Worm (Caenorhabditis elegans) whole organism, L1 larva: Measurements from ENCODE around the gene pde-12.

Experiments
- Y116A8C.19 ChIP-seq: sonication (generic microtip); optimal IDR thresholded peaks from 2 replicates; lab custom pipeline; 2016; ENCODE audit warnings: missing compliant biosample characterization, missing genetic modification characterization, borderline replicate concordance
- alr-1 ChIP-seq: fragments of 200-800 bp; sonication (Bioruptor generic); optimal IDR thresholded peaks from 2 replicates; lab custom pipeline; 2018; ENCODE audit warnings: borderline replicate concordance, mild to moderate bottlenecking, missing genetic modification characterization, missing compliant biosample characterization
- aly-2 ChIP-seq: fragments of 150-350 bp; optimal IDR thresholded peaks from 2 replicates; lab custom pipeline; 2014; ENCODE audit warnings: missing biosample characterization, missing genetic modification characterization
- ama-1 ChIP-seq: fragments of 150-350 bp; optimal IDR thresholded peaks from 2 replicates; lab custom pipeline; 2014
- ceh-82 ChIP-seq, 3 experiments: fragments of 150-350 bp in 1 of 3; sonication (generic microtip) in 2 of 3; optimal IDR thresholded peaks; 2 replicates each; lab custom pipeline; 2014 to 2017; ENCODE audit warnings: missing biosample characterization in 3 of 3, missing genetic modification characterization in 3 of 3
- dpl-1 ChIP-seq, 3 experiments: fragments of 150-350 bp in 2 of 3; sonication (generic microtip) in 1 of 3; optimal IDR thresholded peaks; 2 replicates each; lab custom pipeline; 2014 to 2017; ENCODE audit warnings: missing biosample characterization in 3 of 3, missing genetic modification characterization in 3 of 3, missing genetic modification reagents in 3 of 3
- dsc-1 ChIP-seq: sonication (generic microtip); optimal IDR thresholded peaks from 2 replicates; lab custom pipeline; 2016; ENCODE audit warnings: mild to moderate bottlenecking, missing genetic modification characterization, missing compliant biosample characterization
- efl-1 ChIP-seq, 4 experiments: fragments of 150-350 bp; optimal IDR thresholded peaks in 3 of 4; peaks in 1 of 4; 1 replicate in 1 of 4; 2 replicates in 3 of 4; lab custom pipeline; 2014; ENCODE audit warnings: missing biosample characterization in 2 of 4, missing genetic modification characterization in 2 of 4, missing genetic modification reagents in 2 of 4
- elt-3 ChIP-seq, 6 experiments: fragments of 150-350 bp in 1 of 6; sonication (generic microtip); optimal IDR thresholded peaks; 2 replicates each; lab custom pipeline; 2017 to 2018; ENCODE audit warnings: missing biosample characterization in 6 of 6, missing genetic modification characterization in 6 of 6, inconsistent platforms in 1 of 6
- ets-5 ChIP-seq: fragments of 200-800 bp; sonication (Bioruptor generic); IDR thresholded peaks from 2 replicates; pipeline ENCODE4 v1.3.6; 2022; ENCODE audit warnings: missing genetic modification characterization, missing compliant biosample characterization
- fkh-10 ChIP-seq: sonication (generic microtip); optimal IDR thresholded peaks from 2 replicates; lab custom pipeline; 2017; ENCODE audit warnings: missing biosample characterization, missing genetic modification reagents, missing genetic modification characterization
- fkh-4 ChIP-seq: sonication (generic microtip); optimal IDR thresholded peaks from 2 replicates; lab custom pipeline; 2016; ENCODE audit warnings: missing compliant biosample characterization, missing genetic modification characterization, borderline replicate concordance
- fkh-8 ChIP-seq: sonication (generic microtip); optimal IDR thresholded peaks from 2 replicates; lab custom pipeline; 2016; ENCODE audit warnings: mild to moderate bottlenecking, missing genetic modification characterization, missing compliant biosample characterization
- jun-1 ChIP-seq: fragments of 150-350 bp; optimal IDR thresholded peaks from 2 replicates; lab custom pipeline; 2014; ENCODE audit warnings: missing biosample characterization, missing genetic modification reagents, missing genetic modification characterization
- lin-13 ChIP-seq: fragments of 150-350 bp; optimal IDR thresholded peaks from 2 replicates; lab custom pipeline; 2014; ENCODE audit warnings: missing biosample characterization, missing genetic modification reagents, missing genetic modification characterization
- lin-14 ChIP-seq: fragments of 200-800 bp; sonication (Bioruptor generic); optimal IDR thresholded peaks from 2 replicates; lab custom pipeline; 2018; ENCODE audit warnings: mild to moderate bottlenecking, missing genetic modification characterization, moderate library complexity, missing compliant biosample characterization
- lin-35 ChIP-seq, 2 experiments: fragments of 150-350 bp; optimal IDR thresholded peaks; 2 replicates each; lab custom pipeline; 2014; ENCODE audit warnings: missing biosample characterization in 2 of 2, missing genetic modification characterization in 2 of 2, missing genetic modification reagents in 2 of 2
- lin-39 ChIP-seq: fragments of 150-350 bp; optimal IDR thresholded peaks from 2 replicates; lab custom pipeline; 2014; ENCODE audit warnings: missing biosample characterization, missing genetic modification reagents, missing genetic modification characterization
- lsy-2 ChIP-seq, 2 experiments: fragments of 150-350 bp; optimal IDR thresholded peaks; 2 replicates each; lab custom pipeline; 2014; ENCODE audit warnings: missing biosample characterization in 2 of 2, missing genetic modification characterization in 2 of 2
- mdl-1 ChIP-seq, 2 experiments: fragments of 150-350 bp; optimal IDR thresholded peaks; 2 replicates each; lab custom pipeline; 2014 to 2017; ENCODE audit warnings: missing biosample characterization in 2 of 2, missing genetic modification characterization in 2 of 2, inconsistent platforms in 1 of 2
- mep-1 ChIP-seq: fragments of 150-350 bp; optimal IDR thresholded peaks from 2 replicates; lab custom pipeline; 2014; ENCODE audit warnings: missing biosample characterization, missing genetic modification characterization
- nhr-19 ChIP-seq: fragments of 200-800 bp; sonication (Bioruptor generic); conservative IDR thresholded peaks from 2 replicates; pipeline ENCODE4 v1.3.6; 2022; ENCODE audit warnings: missing genetic modification characterization, missing compliant biosample characterization
- nhr-20 ChIP-seq: sonication (generic microtip); optimal IDR thresholded peaks from 2 replicates; lab custom pipeline; 2016; ENCODE audit warnings: mild to moderate bottlenecking, missing genetic modification characterization, missing compliant biosample characterization
- nhr-47 ChIP-seq: sonication (generic microtip); optimal IDR thresholded peaks from 2 replicates; lab custom pipeline; 2016; ENCODE audit warnings: mild to moderate bottlenecking, missing genetic modification characterization, moderate library complexity, missing compliant biosample characterization
- nhr-71 ChIP-seq: sonication (generic microtip); optimal IDR thresholded peaks from 2 replicates; lab custom pipeline; 2016; ENCODE audit warnings: mild to moderate bottlenecking, missing genetic modification characterization, moderate library complexity, missing compliant biosample characterization
- nhr-77 ChIP-seq: fragments of 150-350 bp; optimal IDR thresholded peaks from 2 replicates; lab custom pipeline; 2014; ENCODE audit warnings: missing biosample characterization, missing genetic modification characterization
- nhr-84 ChIP-seq: sonication (generic microtip); optimal IDR thresholded peaks from 2 replicates; lab custom pipeline; 2017; ENCODE audit warnings: missing biosample characterization, missing genetic modification characterization
- nhr-90 ChIP-seq: sonication (generic microtip); optimal IDR thresholded peaks from 2 replicates; lab custom pipeline; 2016; ENCODE audit warnings: mild to moderate bottlenecking, missing genetic modification characterization, missing compliant biosample characterization; ENCODE audit not compliant: poor library complexity
- pag-3 ChIP-seq: sonication (generic microtip); optimal IDR thresholded peaks from 2 replicates; lab custom pipeline; 2017; ENCODE audit warnings: missing genetic modification characterization, mild to moderate bottlenecking, missing compliant biosample characterization, antibody characterized with exemption, borderline replicate concordance; ENCODE audit not compliant: insufficient read depth
- pqm-1 ChIP-seq: sonication (generic microtip); optimal IDR thresholded peaks from 3 replicates; lab custom pipeline; 2017; ENCODE audit warnings: missing biosample characterization, missing genetic modification characterization
- rnt-1 ChIP-seq: sonication (generic microtip); optimal IDR thresholded peaks from 2 replicates; lab custom pipeline; 2016; ENCODE audit warnings: mild to moderate bottlenecking, missing genetic modification characterization, moderate library complexity, missing compliant biosample characterization
- snu-23 ChIP-seq: sonication (generic microtip); optimal IDR thresholded peaks from 2 replicates; lab custom pipeline; 2016; ENCODE audit warnings: missing genetic modification characterization, missing compliant biosample characterization
- sox-4 ChIP-seq: sonication (generic microtip); optimal IDR thresholded peaks from 2 replicates; lab custom pipeline; 2016; ENCODE audit warnings: missing genetic modification characterization, missing compliant biosample characterization
- sup-37 ChIP-seq: fragments of 200-800 bp; sonication (Bioruptor generic); optimal IDR thresholded peaks from 2 replicates; lab custom pipeline; 2018; ENCODE audit warnings: mild to moderate bottlenecking, missing genetic modification characterization, missing compliant biosample characterization
- swsn-7 ChIP-seq: sonication (generic microtip); optimal IDR thresholded peaks from 2 replicates; lab custom pipeline; 2016; ENCODE audit warnings: missing genetic modification characterization, missing compliant biosample characterization
- tbx-2 ChIP-seq: sonication (generic microtip); optimal IDR thresholded peaks from 2 replicates; lab custom pipeline; 2016; ENCODE audit warnings: missing genetic modification characterization, missing compliant biosample characterization
- unc-130 ChIP-seq: fragments of 150-350 bp; optimal IDR thresholded peaks from 2 replicates; lab custom pipeline; 2017; ENCODE audit warnings: missing biosample characterization, missing genetic modification characterization, inconsistent platforms
- unc-62 ChIP-seq: fragments of 150-350 bp; optimal IDR thresholded peaks from 2 replicates; lab custom pipeline; 2014; ENCODE audit warnings: missing biosample characterization, missing genetic modification reagents, missing genetic modification characterization
- unc-98 ChIP-seq: fragments of 200-800 bp; sonication (Bioruptor generic); IDR thresholded peaks from 2 replicates; pipeline ENCODE4 v1.3.6; 2022; ENCODE audit warnings: missing genetic modification characterization, missing compliant biosample characterization
- vab-15 ChIP-seq: sonication (generic microtip); optimal IDR thresholded peaks from 2 replicates; lab custom pipeline; 2017; ENCODE audit warnings: missing genotype, mild to moderate bottlenecking, missing genetic modification characterization, missing compliant biosample characterization
- zag-1 ChIP-seq: fragments of 150-350 bp; optimal IDR thresholded peaks from 2 replicates; lab custom pipeline; 2014; ENCODE audit warnings: missing biosample characterization, missing genetic modification characterization
- zip-4 ChIP-seq: fragments of 200-800 bp; sonication (Bioruptor generic); optimal IDR thresholded peaks from 2 replicates; lab custom pipeline; 2018; ENCODE audit warnings: mild to moderate bottlenecking, missing genetic modification characterization, moderate library complexity, missing compliant biosample characterization
- ztf-11 ChIP-seq, 2 experiments: sonication (generic microtip); optimal IDR thresholded peaks; 2 replicates each; lab custom pipeline; 2016 to 2017; ENCODE audit warnings: missing genetic modification characterization in 2 of 2, missing biosample characterization in 1 of 2, missing compliant biosample characterization in 1 of 2
- ztf-4 ChIP-seq: fragments of 150-350 bp; optimal IDR thresholded peaks from 2 replicates; lab custom pipeline; 2014; ENCODE audit warnings: missing biosample characterization, missing genetic modification characterization

Gene pde-12

ce11 chrIII:10816800-10817418 is 27.9 kb downstream of the pde-12 start, which contains the start of gene sca-1:
Gene sca-1, minus strand, starts transcription at chrIII:10816850.
- peak; percentile 48 for TF ChIP-seq snu-23 (GFP tag; lab: Kevin White, UChicago)
- peak; percentile 81 for TF ChIP-seq nhr-71 (tag; lab: Kevin White, UChicago)
- peak; percentile 75 for TF ChIP-seq lin-14 (GFP tag; lab: Kevin White, UChicago)
- TF ChIP-seq lsy-2 (tag; optimal IDR thresholded peaks at IDR 0.05; lab: Kevin White, UChicago), result peak; percentile 17 to 42
- TF ChIP-seq rnt-1 (tag; lab: Kevin White, UChicago), result peak; percentile 63
- peak; percentile 44 for TF ChIP-seq nhr-19 (GFP tag; lab: Robert Waterston, UW)
- no peak for TF ChIP-seq sup-37 (GFP tag; lab: Kevin White, UChicago)
- TF ChIP-seq vab-15 (tag; lab: Kevin White, UChicago), result no peak
- peak; percentile 6 for TF ChIP-seq lin-39 (tag; lab: Kevin White, UChicago)
- peak; percentile 53 for TF ChIP-seq ztf-4
- TF ChIP-seq mdl-1 (tag; optimal IDR thresholded peaks at IDR 0.05; lab: Kevin White, UChicago), result peak in 1 of 2 experiments; percentile 21
- TF ChIP-seq dsc-1 (tag; lab: Kevin White, UChicago), result peak; percentile 70
- TF ChIP-seq ets-5 (GFP tag; lab: Robert Waterston, UW), result no peak
- TF ChIP-seq unc-98 (GFP tag; lab: Robert Waterston, UW), result 0 out of 2 replicates have a peak, but pooled peaks have one; percentile 37
- TF ChIP-seq nhr-47 (tag; lab: Kevin White, UChicago), result peak; percentile 23
- no peak for TF ChIP-seq jun-1 (tag; lab: Kevin White, UChicago)
- TF ChIP-seq fkh-8 (tag; lab: Kevin White, UChicago), result no peak
- peak; percentile 52 for TF ChIP-seq nhr-20 (tag; lab: Kevin White, UChicago)
- TF ChIP-seq fkh-4 (tag; lab: Kevin White, UChicago), result peak; percentile 21
- peak in 1 of 2 experiments; percentile 3 for TF ChIP-seq ztf-11 (tag; optimal IDR thresholded peaks at IDR 0.05; lab: Kevin White, UChicago)
- peak; percentile 21 for TF ChIP-seq swsn-7 (tag; lab: Kevin White, UChicago)
- TF ChIP-seq lin-35 (GFP tag; optimal IDR thresholded peaks at IDR 0.05; lab: Kevin White, UChicago), result peak in 1 of 2 experiments; percentile 7
- peak; percentile 86 for TF ChIP-seq pag-3
- no peak for TF ChIP-seq aly-2 (tag; lab: Kevin White, UChicago)
- TF ChIP-seq zag-1, result no peak
- TF ChIP-seq tbx-2, result peak; percentile 17
- no peak for TF ChIP-seq unc-62
- no peak for TF ChIP-seq efl-1 (optimal IDR thresholded peaks at IDR 0.05; lab: Kevin White, UChicago)
- peak in 1 of 2 experiments; percentile 90 for TF ChIP-seq efl-1 (GFP tag; optimal IDR thresholded peaks at IDR 0.05 in 1 of 2; lab: Kevin White, UChicago)
- TF ChIP-seq, all 84 proteins: peak for 20

ce11 chrIII:10816045-10816444 is 28.8 kb downstream of the pde-12 start:
- TF ChIP-seq zip-4 (GFP tag; lab: Kevin White, UChicago) (no peak), sox-4 (no peak), ztf-4 (peak; percentile 46), Y116A8C.19 (tag; lab: Kevin White, UChicago) (no peak), alr-1 (tag; lab: Kevin White, UChicago) (no peak), efl-1 (optimal IDR thresholded peaks at IDR 0.05; lab: Kevin White, UChicago) (peak; percentile 13 to 21), efl-1 (GFP tag; optimal IDR thresholded peaks at IDR 0.05 in 1 of 2; lab: Kevin White, UChicago) (peak; percentile 6 to 37), nhr-20 (tag; lab: Kevin White, UChicago) (peak; percentile 48), tbx-2 (peak; percentile 24), sup-37 (GFP tag; lab: Kevin White, UChicago) (no peak), rnt-1 (tag; lab: Kevin White, UChicago) (peak; percentile 60), nhr-90 (no peak), lin-35 (GFP tag; optimal IDR thresholded peaks at IDR 0.05; lab: Kevin White, UChicago) (peak in 1 of 2 experiments; percentile 29), lin-39 (tag; lab: Kevin White, UChicago) (peak; percentile 7), nhr-77 (tag; lab: Kevin White, UChicago) (no peak), pag-3 (peak; percentile 90), unc-98 (GFP tag; lab: Robert Waterston, UW) (peak; percentile 19; the same call in 1 of the 2 replicates), ceh-82 (tag; optimal IDR thresholded peaks at IDR 0.05; lab: Kevin White, UChicago) (peak in 1 of 3 experiments; percentile 0), dpl-1 (GFP tag; optimal IDR thresholded peaks at IDR 0.05; lab: Kevin White, UChicago) (peak in 1 of 3 experiments; percentile 8), pqm-1 (tag; lab: Kevin White, UChicago) (no peak), lin-13 (peak; percentile 30), mep-1 (tag; lab: Kevin White, UChicago) (peak; percentile 33), aly-2 (tag; lab: Kevin White, UChicago) (peak; percentile 40), lin-14 (GFP tag; lab: Kevin White, UChicago) (peak; percentile 87), ama-1 (lab: Kevin White, UChicago) (no peak), unc-130 (peak; percentile 53), snu-23 (GFP tag; lab: Kevin White, UChicago) (peak; percentile 68), nhr-84 (no peak), elt-3 (tag; optimal IDR thresholded peaks at IDR 0.05; lab: Kevin White, UChicago) (no peak), fkh-10 (no peak), lsy-2 (tag; optimal IDR thresholded peaks at IDR 0.05; lab: Kevin White, UChicago) (peak; percentile 48 to 64), swsn-7 (tag; lab: Kevin White, UChicago) (peak; percentile 31), nhr-71 (tag; lab: Kevin White, UChicago) (peak; percentile 87), nhr-19 (GFP tag; lab: Robert Waterston, UW) (peak; percentile 61)
